Worm (Caenorhabditis elegans) whole organism, L4 larva: ENCODE measurements around the gene nhr-98.

Experiments
- F26F4.8 ChIP-seq: fragments of 200-800 bp; sonication (Bioruptor generic); conservative IDR thresholded peaks from 2 replicates; pipeline ENCODE4 v1.3.6; 2022; ENCODE audit warnings: missing genetic modification characterization, missing compliant biosample characterization
- Y5F2A.4 ChIP-seq: fragments of 200-800 bp; sonication (Bioruptor generic); optimal IDR thresholded peaks from 2 replicates; lab custom pipeline; 2018; ENCODE audit warnings: mild to moderate bottlenecking, missing genetic modification characterization, missing compliant biosample characterization
- ZK546.5 ChIP-seq, 2 experiments: sonication (generic microtip); optimal IDR thresholded peaks; 2 replicates each; lab custom pipeline; 2017; ENCODE audit warnings: missing biosample characterization in 2 of 2, missing genetic modification characterization in 2 of 2
- ceh-82 ChIP-seq: sonication (generic microtip); optimal IDR thresholded peaks from 2 replicates; lab custom pipeline; 2017; ENCODE audit warnings: missing biosample characterization, missing genetic modification characterization
- ctbp-1 ChIP-seq: fragments of 200-800 bp; sonication (Bioruptor generic); IDR thresholded peaks from 2 replicates; pipeline ENCODE4 v1.3.6; 2022; ENCODE audit warnings: missing genetic modification reagents, missing genetic modification characterization, missing compliant biosample characterization
- daf-16 ChIP-seq, 3 experiments: sonication (generic microtip); optimal IDR thresholded peaks; 2 replicates each; lab custom pipeline; 2016 to 2017; ENCODE audit warnings: missing genetic modification characterization in 3 of 3, missing genetic modification reagents in 3 of 3, mild to moderate bottlenecking in 2 of 3, missing compliant biosample characterization in 2 of 3, missing biosample characterization in 1 of 3, moderate library complexity in 1 of 3
- dmd-6 ChIP-seq: fragments of 200-800 bp; sonication (Bioruptor generic); IDR thresholded peaks from 2 replicates; pipeline ENCODE4 v1.3.6; 2022; ENCODE audit warnings: missing genetic modification reagents, missing genetic modification characterization, missing compliant biosample characterization
- fos-1 ChIP-seq: fragments of 150-350 bp; optimal IDR thresholded peaks from 2 replicates; lab custom pipeline; 2014; ENCODE audit warnings: missing biosample characterization, missing genetic modification characterization
- hlh-11 ChIP-seq: fragments of 200-800 bp; sonication (Bioruptor generic); optimal IDR thresholded peaks from 2 replicates; lab custom pipeline; 2018; ENCODE audit warnings: mild to moderate bottlenecking, missing genetic modification characterization, missing compliant biosample characterization
- jun-1 ChIP-seq: fragments of 150-350 bp; optimal IDR thresholded peaks from 2 replicates; lab custom pipeline; 2014; ENCODE audit warnings: missing biosample characterization, missing genetic modification reagents, missing genetic modification characterization
- lin-39 ChIP-seq: fragments of 150-350 bp; optimal IDR thresholded peaks from 2 replicates; lab custom pipeline; 2014; ENCODE audit warnings: missing biosample characterization, missing genetic modification reagents, missing genetic modification characterization
- lir-3 ChIP-seq: sonication (generic microtip); optimal IDR thresholded peaks from 2 replicates; lab custom pipeline; 2016; ENCODE audit warnings: mild to moderate bottlenecking, missing genetic modification characterization, missing compliant biosample characterization
- madf-9 ChIP-seq: fragments of 200-800 bp; sonication (Bioruptor generic); conservative IDR thresholded peaks from 2 replicates; pipeline ENCODE4 v1.3.6; 2022; ENCODE audit warnings: missing genetic modification reagents, missing genetic modification characterization, missing compliant biosample characterization
- mdt-29 ChIP-seq: fragments of 200-800 bp; sonication (Bioruptor generic); IDR thresholded peaks from 2 replicates; pipeline ENCODE4 v1.3.6; 2022; ENCODE audit warnings: missing genetic modification reagents, missing genetic modification characterization, missing compliant biosample characterization
- mes-2 ChIP-seq: sonication (generic microtip); optimal IDR thresholded peaks from 2 replicates; lab custom pipeline; 2016; ENCODE audit warnings: missing genotype, mild to moderate bottlenecking, missing genetic modification characterization, missing compliant biosample characterization; ENCODE audit not compliant: poor library complexity, severe bottlenecking
- mxl-2 ChIP-seq: fragments of 200-800 bp; sonication (Bioruptor generic); conservative IDR thresholded peaks from 2 replicates; pipeline ENCODE4 v1.3.6; 2022; ENCODE audit warnings: missing genetic modification reagents, missing genetic modification characterization, missing compliant biosample characterization
- nhr-25 ChIP-seq: sonication (generic microtip); optimal IDR thresholded peaks from 2 replicates; lab custom pipeline; 2017; ENCODE audit warnings: missing genetic modification characterization, mild to moderate bottlenecking, missing compliant biosample characterization, antibody characterized with exemption, moderate library complexity, borderline replicate concordance; ENCODE audit not compliant: insufficient read depth
- nhr-28 ChIP-seq: fragments of 150-350 bp; optimal IDR thresholded peaks from 2 replicates; lab custom pipeline; 2014; ENCODE audit warnings: missing biosample characterization, missing genetic modification characterization
- nhr-48 ChIP-seq: sonication (generic microtip); optimal IDR thresholded peaks from 2 replicates; lab custom pipeline; 2016; ENCODE audit warnings: mild to moderate bottlenecking, missing genetic modification characterization, missing compliant biosample characterization
- pqm-1 ChIP-seq: sonication (generic microtip); optimal IDR thresholded peaks from 2 replicates; lab custom pipeline; 2017; ENCODE audit warnings: missing biosample characterization, missing genetic modification characterization
- sdz-12 ChIP-seq: fragments of 200-800 bp; sonication (Bioruptor generic); optimal IDR thresholded peaks from 2 replicates; lab custom pipeline; 2018; ENCODE audit warnings: mild to moderate bottlenecking, missing genetic modification characterization, missing compliant biosample characterization
- snpc-4 ChIP-seq: fragments of 150-350 bp; optimal IDR thresholded peaks from 2 replicates; lab custom pipeline; 2014; ENCODE audit warnings: missing biosample characterization, missing genetic modification characterization
- spr-1 ChIP-seq: sonication (generic microtip); optimal IDR thresholded peaks from 2 replicates; lab custom pipeline; 2016; ENCODE audit warnings: mild to moderate bottlenecking, missing genetic modification characterization, missing compliant biosample characterization
- tag-97 ChIP-seq: fragments of 200-800 bp; sonication (Bioruptor generic); IDR thresholded peaks from 2 replicates; pipeline ENCODE4 v1.3.6; 2022; ENCODE audit warnings: missing genetic modification characterization, missing compliant biosample characterization
- unc-39 ChIP-seq: sonication (generic microtip); optimal IDR thresholded peaks from 2 replicates; lab custom pipeline; 2017; ENCODE audit warnings: missing biosample characterization, missing genetic modification characterization
- unc-62 ChIP-seq, 3 experiments: fragments of 150-350 bp in 1 of 3; sonication (generic microtip); optimal IDR thresholded peaks in 2 of 3; peaks in 1 of 3; 1 replicate in 1 of 3; 2 replicates in 2 of 3; lab custom pipeline; 2014 to 2017; ENCODE audit warnings: missing biosample characterization in 3 of 3, missing genetic modification characterization in 3 of 3, missing genetic modification reagents in 3 of 3, missing genotype in 1 of 3
- ztf-7 ChIP-seq: fragments of 150-350 bp; optimal IDR thresholded peaks from 2 replicates; lab custom pipeline; 2014; ENCODE audit warnings: missing biosample characterization, missing genetic modification characterization

The nhr-98 gene

DNA sequence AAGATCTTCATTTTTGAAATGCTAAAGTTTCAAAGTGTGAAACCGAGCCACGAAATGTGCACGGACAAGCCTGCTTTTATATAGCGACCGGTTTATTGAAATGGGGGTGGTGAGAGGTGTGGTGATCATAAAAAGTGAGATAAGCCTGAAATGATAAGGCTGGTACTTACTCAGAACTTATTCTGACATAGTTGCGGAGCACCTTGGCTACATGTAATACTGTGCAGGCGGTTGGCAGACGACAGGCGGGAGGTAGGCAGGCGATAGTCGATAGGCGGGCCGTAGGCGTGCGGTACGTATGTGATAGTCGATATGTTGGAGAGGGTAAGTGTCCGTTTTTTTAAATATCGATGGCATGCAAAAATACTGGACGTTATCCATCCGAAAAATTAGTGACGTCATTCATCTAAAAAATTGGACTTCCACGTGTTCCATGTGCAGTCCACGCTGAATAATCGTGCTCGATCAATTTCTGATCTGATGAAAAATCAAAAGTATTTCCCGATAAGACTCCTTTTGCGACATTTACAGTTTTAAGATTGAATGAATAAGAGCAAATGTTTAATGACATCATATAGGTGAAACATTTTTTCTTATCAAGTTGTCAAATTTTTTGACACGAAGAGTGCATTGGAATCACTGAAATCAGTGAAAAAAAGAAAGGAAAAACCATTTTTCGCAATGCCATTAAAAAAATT lies 35.9 kb upstream of the nhr-98 start, which contains the start of gene irg-8:
Gene irg-8 (minus strand): TSS at position 51 of the 698 bp plus-strand sequence.
- peak; percentile 90 for TF ChIP-seq dmd-6
- no peak for TF ChIP-seq snpc-4 (tag; lab: Kevin White, UChicago)
- no peak for TF ChIP-seq jun-1 (tag; lab: Kevin White, UChicago)
- no peak for TF ChIP-seq ceh-82 (tag; lab: Kevin White, UChicago)
- TF ChIP-seq nhr-48 (tag; lab: Kevin White, UChicago): peak; percentile 38
- TF ChIP-seq daf-16 (GFP tag; optimal IDR thresholded peaks at IDR 0.05; lab: Kevin White, UChicago): no peak
- peak; percentile 10 for TF ChIP-seq daf-16 (tag; optimal IDR thresholded peaks at IDR 0.05; lab: Kevin White, UChicago)
- no peak for TF ChIP-seq Y5F2A.4 (GFP tag; lab: Kevin White, UChicago)
- no peak for TF ChIP-seq lir-3 (tag; lab: Kevin White, UChicago)
- peak; percentile 33 for TF ChIP-seq nhr-28 (tag; lab: Kevin White, UChicago)
- TF ChIP-seq unc-62 (GFP tag; optimal IDR thresholded peaks at IDR 0.05 in 1 of 2; lab: Kevin White, UChicago): peak in 1 of 2 experiments; percentile 78
- TF ChIP-seq unc-62 (tag; optimal IDR thresholded peaks at IDR 0.05; lab: Kevin White, UChicago): no peak
- TF ChIP-seq sdz-12 (GFP tag; lab: Kevin White, UChicago): no peak
- no peak for TF ChIP-seq mdt-29
- TF ChIP-seq mxl-2 (GFP tag; lab: Robert Waterston, UW): 0 out of 2 replicates have a peak, but pooled peaks have one; percentile 51
- TF ChIP-seq madf-9 (GFP tag; lab: Robert Waterston, UW): no peak
- no peak for TF ChIP-seq ctbp-1 (GFP tag; lab: Robert Waterston, UW)
- peak; percentile 46 for TF ChIP-seq hlh-11 (tag; lab: Kevin White, UChicago)
- TF ChIP-seq ztf-7 (tag; lab: Kevin White, UChicago): no peak
- no peak for TF ChIP-seq tag-97 (GFP tag; lab: Robert Waterston, UW)
- peak; percentile 17 for TF ChIP-seq pqm-1
- TF ChIP-seq, all 104 proteins: peak for 8

DNA sequence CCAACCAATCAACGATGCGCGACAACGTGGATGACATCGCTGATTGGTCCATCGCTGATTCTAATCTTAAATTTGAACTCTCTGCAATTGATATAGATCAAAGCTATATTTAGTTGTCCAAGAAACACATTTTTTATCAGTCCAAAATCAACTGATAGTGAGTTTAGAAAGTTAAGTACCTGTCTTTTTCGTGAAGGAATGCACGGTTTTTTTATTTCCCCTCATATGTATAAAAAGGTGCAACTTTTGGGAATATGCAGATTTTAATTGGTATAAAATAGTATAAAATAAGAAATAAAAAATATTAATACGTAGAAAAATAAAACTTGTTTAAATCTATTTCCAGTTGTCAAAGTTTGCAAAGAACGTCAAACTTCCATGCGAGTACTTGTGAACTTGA lies 35.2 kb upstream of the nhr-98 start, which contains the start of gene Y39D8A.1:
Gene Y39D8A.1 (plus strand): TSS at position 301 of the 400 bp plus-strand sequence.
- TF ChIP-seq daf-16 (GFP tag; optimal IDR thresholded peaks at IDR 0.05; lab: Kevin White, UChicago) (no peak), daf-16 (tag; optimal IDR thresholded peaks at IDR 0.05; lab: Kevin White, UChicago) (peak; percentile 30), nhr-25 (tag; lab: Kevin White, UChicago) (no peak)

DNA sequence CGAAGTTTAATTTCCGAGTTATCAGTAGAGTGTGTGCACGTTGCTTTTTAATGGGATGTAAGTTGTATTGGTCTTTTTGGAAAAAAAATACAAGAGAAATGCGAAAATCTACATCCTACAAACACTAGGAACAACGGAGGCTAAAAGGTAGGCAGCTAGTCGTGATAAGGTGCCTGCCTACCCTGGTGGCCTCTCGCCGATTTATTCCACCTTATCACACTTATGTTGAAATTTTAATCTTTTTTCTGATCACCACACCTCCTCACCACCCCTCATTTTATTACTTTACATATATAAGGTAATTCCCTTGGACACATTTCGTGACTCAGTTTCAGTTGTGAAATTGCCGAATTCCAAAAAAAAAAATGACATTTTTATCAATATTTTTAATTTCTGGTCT lies 31.5 kb upstream of the nhr-98 start, which contains the start of gene dod-20:
Gene dod-20 (plus strand): TSS at position 301 of the 400 bp plus-strand sequence.
- TF ChIP-seq pqm-1 (peak; percentile 20), F26F4.8 (GFP tag; lab: Robert Waterston, UW) (no peak)

DNA sequence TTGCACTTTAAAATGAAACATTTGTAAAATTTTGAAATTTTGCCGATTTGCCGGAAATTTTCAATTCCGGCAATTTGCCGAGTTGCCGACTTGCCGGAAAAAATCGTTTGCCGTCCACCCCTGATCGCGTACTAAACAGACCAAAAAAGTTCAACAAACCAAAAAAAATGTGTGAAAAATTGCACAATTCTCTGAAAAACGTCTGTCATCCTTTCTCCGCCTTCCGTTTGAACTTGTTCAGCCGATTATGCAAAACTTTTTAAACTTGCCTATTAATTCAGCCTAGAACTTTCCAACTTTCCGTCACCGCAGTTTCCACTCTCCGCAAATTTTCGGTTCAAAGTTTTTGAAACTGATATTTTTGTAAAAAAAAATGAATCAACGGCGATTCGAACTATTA lies 29.5 kb upstream of the nhr-98 start, which contains the start of gene B0554.5:
Gene B0554.5 (plus strand): TSS at position 301 of the 400 bp plus-strand sequence.
- TF ChIP-seq madf-9 (GFP tag; lab: Robert Waterston, UW): no peak
- TF ChIP-seq ZK546.5 (tag; optimal IDR thresholded peaks at IDR 0.05; lab: Kevin White, UChicago): no peak
- TF ChIP-seq lin-39 (tag; lab: Kevin White, UChicago): no peak
- TF ChIP-seq, all 104 proteins: peak for 0

DNA sequence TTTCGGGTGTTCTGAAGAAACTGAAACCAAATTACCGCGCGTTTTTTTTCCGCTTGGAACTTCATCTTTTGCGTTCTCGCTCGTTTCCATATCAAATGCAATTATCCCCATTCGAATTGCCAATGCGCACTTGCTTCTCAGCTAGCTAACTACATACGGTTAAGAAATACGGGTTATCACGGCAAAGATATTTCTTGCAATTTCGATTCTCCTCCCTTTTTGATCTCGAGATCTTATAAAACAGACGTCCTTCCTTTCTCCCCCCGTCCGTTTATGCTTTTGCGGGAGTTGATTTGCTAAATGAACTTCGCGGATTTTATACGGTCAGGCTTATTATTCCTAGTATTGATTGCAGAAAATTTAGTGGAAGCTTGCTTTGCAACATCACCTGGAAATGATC lies 24.8 kb upstream of the nhr-98 start, which contains the start of gene B0554.4:
Gene B0554.4 (plus strand): TSS at position 301 of the 400 bp plus-strand sequence.
- TF ChIP-seq sdz-12 (GFP tag; lab: Kevin White, UChicago): no peak
- TF ChIP-seq mes-2 (tag; lab: Kevin White, UChicago): no peak
- TF ChIP-seq unc-39: no peak
- TF ChIP-seq spr-1 (tag; lab: Kevin White, UChicago): no peak
- TF ChIP-seq fos-1 (tag; lab: Kevin White, UChicago): no peak
- TF ChIP-seq unc-62 (GFP tag; optimal IDR thresholded peaks at IDR 0.05 in 1 of 2; lab: Kevin White, UChicago): peak in 1 of 2 experiments; percentile 75
- TF ChIP-seq unc-62 (tag; optimal IDR thresholded peaks at IDR 0.05; lab: Kevin White, UChicago): no peak
- TF ChIP-seq, all 104 proteins: peak for 1
